Worm (Caenorhabditis elegans): Measurements from ENCODE around the gene algn-7.
A peak's percentile ranks its signal among the peaks of the same experiment; 100 is the strongest.

Gene algn-7

DNA sequence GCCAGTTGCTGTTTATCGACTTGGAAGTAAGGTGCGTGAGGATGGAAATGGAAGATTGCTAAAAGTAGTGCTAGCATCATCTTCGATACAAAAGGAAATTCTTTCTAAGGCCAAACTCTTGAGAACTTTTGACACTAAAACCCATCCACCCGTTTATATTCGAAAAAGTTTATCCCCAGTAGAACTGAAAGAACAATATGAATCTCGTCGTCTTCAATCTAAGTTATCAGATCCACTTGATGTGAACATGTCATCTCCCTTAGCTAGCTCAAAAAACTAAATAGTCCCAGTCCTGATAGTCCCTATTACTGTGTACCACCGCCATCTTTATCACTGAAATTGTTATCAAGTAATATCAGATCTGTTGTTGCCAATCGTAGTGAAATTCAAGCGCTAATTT lies 2.8 kb upstream of the algn-7 start:
- TF ChIP-seq ceh-16 (tag; optimal IDR thresholded peaks at IDR 0.05) = no peak
- no peak for TF ChIP-seq F13H6.1 (tag; optimal IDR thresholded peaks at IDR 0.05)
- TF ChIP-seq ZK546.5 (tag; optimal IDR thresholded peaks at IDR 0.05) = no peak

DNA sequence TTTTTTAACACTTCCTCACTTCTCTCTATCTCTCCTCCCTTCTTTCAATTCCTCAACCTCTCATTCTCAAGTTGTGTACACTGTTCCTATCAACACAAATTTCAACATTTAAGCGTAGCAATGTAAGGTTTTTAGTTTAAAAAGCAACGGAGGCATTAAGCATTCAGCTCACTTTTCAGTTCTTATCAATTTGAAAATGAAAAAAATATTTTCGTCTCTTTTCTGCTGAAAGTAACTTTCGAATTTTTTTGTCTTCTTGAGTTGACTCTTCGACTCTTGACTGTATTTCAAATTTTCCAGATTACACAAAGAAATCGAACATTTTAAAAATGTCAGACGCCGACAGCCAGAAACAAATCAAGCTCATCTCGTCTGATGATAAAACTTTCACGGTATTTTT lies 10.2 kb downstream of the algn-7 start, which contains the start of gene skr-4:
skr-4 (plus strand) TSS at position 301 of the 400 bp plus-strand sequence.
- no peak for TF ChIP-seq mdl-1 (tag; optimal IDR thresholded peaks at IDR 0.05)
- no peak for TF ChIP-seq gmeb-1 (tag; optimal IDR thresholded peaks at IDR 0.05)
- no peak for TF ChIP-seq nhr-25 (tag; optimal IDR thresholded peaks at IDR 0.05)
- TF ChIP-seq unc-62 (GFP tag; optimal IDR thresholded peaks at IDR 0.05) = no peak
- TF ChIP-seq nhr-77 (tag; optimal IDR thresholded peaks at IDR 0.05) = no peak
- no peak for TF ChIP-seq unc-55 (GFP tag; optimal IDR thresholded peaks at IDR 0.05)
- TF ChIP-seq dmd-4 (tag; optimal IDR thresholded peaks at IDR 0.05) = no peak
- no peak for TF ChIP-seq ztf-4 (tag; optimal IDR thresholded peaks at IDR 0.05)

DNA sequence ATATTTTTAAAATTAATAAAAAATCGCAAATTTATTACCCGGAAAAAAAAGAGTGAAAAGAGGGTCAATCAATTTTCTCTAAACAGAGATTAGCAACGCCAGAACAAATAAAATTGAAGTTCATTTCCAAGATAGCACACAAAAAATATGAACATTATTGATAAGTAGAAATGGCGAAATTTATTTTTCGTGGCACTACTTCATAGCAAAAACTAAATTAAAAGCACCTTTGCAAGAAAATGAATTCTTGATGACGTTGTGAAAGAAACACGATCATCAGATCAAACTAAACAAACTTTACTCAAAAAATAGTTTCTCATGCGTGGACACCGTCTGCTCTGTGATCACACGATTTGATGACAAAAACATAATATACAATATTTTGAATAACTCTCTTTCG lies 11.5 kb downstream of the algn-7 start, which contains the start of gene Y60A3A.16:
Y60A3A.16 (minus strand) TSS at position 101 of the 400 bp plus-strand sequence.
- TF ChIP-seq nhr-23 (tag; optimal IDR thresholded peaks at IDR 0.05) = no peak
- no peak for TF ChIP-seq mab-5 (tag; optimal IDR thresholded peaks at IDR 0.05)
- no peak for TF ChIP-seq nhr-129 (tag; optimal IDR thresholded peaks at IDR 0.05)
- no peak for TF ChIP-seq nhr-10 (tag; optimal IDR thresholded peaks at IDR 0.05)
- no peak for TF ChIP-seq skn-1 (tag; optimal IDR thresholded peaks at IDR 0.05)
- no peak for TF ChIP-seq nhr-237 (tag; optimal IDR thresholded peaks at IDR 0.05)
- TF ChIP-seq dmd-4 (tag; optimal IDR thresholded peaks at IDR 0.05) = no peak
- no peak for TF ChIP-seq elt-1 (tag; optimal IDR thresholded peaks at IDR 0.05)
- no peak for TF ChIP-seq lin-11 (tag; optimal IDR thresholded peaks at IDR 0.05)
- no peak for TF ChIP-seq egl-27 (tag; optimal IDR thresholded peaks at IDR 0.05)
- TF ChIP-seq ztf-1 (GFP tag; conservative IDR thresholded peaks at IDR 0.05) = no peak
- TF ChIP-seq aly-2 (tag; optimal IDR thresholded peaks at IDR 0.05) = no peak
- no peak for TF ChIP-seq sem-4 (tag; optimal IDR thresholded peaks at IDR 0.05)
- TF ChIP-seq crh-2 (tag; optimal IDR thresholded peaks at IDR 0.05) = no peak

DNA sequence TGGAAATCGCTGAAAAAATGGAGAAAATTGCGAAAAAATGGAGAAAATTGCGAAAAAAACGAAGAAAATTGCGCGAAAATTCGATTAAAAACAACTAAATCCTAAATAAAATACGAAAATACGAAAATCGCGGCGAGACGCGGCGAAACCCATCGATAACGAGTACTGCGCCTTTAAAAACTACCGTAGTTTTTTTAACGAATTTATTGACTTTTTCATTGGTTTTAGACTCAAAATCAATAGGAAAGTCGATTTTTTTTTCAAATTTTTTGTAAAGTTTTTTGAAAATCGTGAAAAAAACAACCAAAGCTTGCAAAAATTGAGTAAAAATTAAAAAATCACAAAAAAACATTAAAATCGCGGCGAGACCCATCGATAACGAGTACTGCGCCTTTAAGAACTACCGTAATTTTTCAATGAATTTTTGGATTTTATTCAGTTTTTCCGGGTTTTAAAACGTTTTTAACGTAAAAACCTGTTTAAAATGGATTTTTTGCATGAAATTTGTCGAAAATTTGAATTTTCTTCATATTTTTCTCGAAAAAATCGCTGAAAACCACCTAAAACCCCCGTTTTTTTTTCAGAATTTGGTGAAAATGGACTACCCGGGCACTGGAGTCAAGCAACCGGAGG lies 18.0 kb downstream of the algn-7 start, which contains the start of the genes chk-2 and Y60A3A.19:
chk-2 (minus strand) TSS at position 51 of the 633 bp plus-strand sequence.
Y60A3A.19 (plus strand) TSS at position 583 of the 633 bp plus-strand sequence.
- TF ChIP-seq snpc-4 (tag; optimal IDR thresholded peaks at IDR 0.05) (no peak), ceh-82 (tag; optimal IDR thresholded peaks at IDR 0.05) (no peak), ama-1 (optimal IDR thresholded peaks at IDR 0.05) (no peak), dmd-4 (tag; optimal IDR thresholded peaks at IDR 0.05) (no peak), mab-5 (tag; optimal IDR thresholded peaks at IDR 0.05) (no peak), ZK546.5 (tag; optimal IDR thresholded peaks at IDR 0.05) (no peak), R02D3.7 (tag; optimal IDR thresholded peaks at IDR 0.05) (no peak), F13H6.1 (tag; optimal IDR thresholded peaks at IDR 0.05) (no peak), nhr-12 (tag; optimal IDR thresholded peaks at IDR 0.05) (no peak), nhr-6 (tag; optimal IDR thresholded peaks at IDR 0.05) (no peak), ztf-1 (GFP tag; conservative IDR thresholded peaks at IDR 0.05) (no peak), zag-1 (tag; optimal IDR thresholded peaks at IDR 0.05) (no peak), nhr-11 (tag; optimal IDR thresholded peaks at IDR 0.05) (no peak), ztf-11 (tag; optimal IDR thresholded peaks at IDR 0.05) (no peak), sem-4 (tag; optimal IDR thresholded peaks at IDR 0.05) (no peak), peb-1 (tag; optimal IDR thresholded peaks at IDR 0.05) (no peak), Y55F3AM.14 (GFP tag; optimal IDR thresholded peaks at IDR 0.05) (no peak), lsy-2 (tag; optimal IDR thresholded peaks at IDR 0.05) (no peak)

DNA sequence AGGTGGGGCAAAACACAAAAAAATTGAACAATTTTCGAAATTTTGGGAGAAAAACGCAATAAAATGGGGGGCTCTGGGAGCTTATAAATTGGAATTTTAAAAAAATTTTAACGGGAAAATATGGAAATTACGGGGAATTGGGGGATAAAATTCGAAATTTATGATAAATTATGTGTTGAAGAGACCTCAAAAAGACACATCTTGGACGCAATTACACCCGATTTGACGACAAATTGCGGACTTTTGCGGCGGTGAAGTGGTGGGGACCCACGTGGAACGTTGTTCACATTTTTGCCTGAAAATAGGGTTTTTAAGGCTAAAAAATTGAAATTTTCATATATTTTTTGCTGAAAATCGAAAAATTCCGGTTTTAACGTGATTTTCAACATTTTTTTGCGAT lies 25.3 kb downstream of the algn-7 start:
- TF ChIP-seq elt-1 (tag; optimal IDR thresholded peaks at IDR 0.05) (no peak), unc-55 (GFP tag; optimal IDR thresholded peaks at IDR 0.05) (peak; percentile 29), R02D3.7 (tag; optimal IDR thresholded peaks at IDR 0.05) (no peak), Y55F3AM.14 (GFP tag; optimal IDR thresholded peaks at IDR 0.05) (no peak), crh-2 (tag; optimal IDR thresholded peaks at IDR 0.05) (peak; percentile 21), lsy-2 (tag; optimal IDR thresholded peaks at IDR 0.05) (peak; percentile 34 to 39), C34F6.9 (tag; optimal IDR thresholded peaks at IDR 0.05) (peak; percentile 11)
